Worm (Caenorhabditis elegans): ENCODE results near the gene C01G10.15.
"Not testable (repeated sequence)": the region's sequence is repeated elsewhere in the genome, so short reads cannot be mapped to it uniquely, and the experiment has no call there.

The C01G10.15 gene

DNA sequence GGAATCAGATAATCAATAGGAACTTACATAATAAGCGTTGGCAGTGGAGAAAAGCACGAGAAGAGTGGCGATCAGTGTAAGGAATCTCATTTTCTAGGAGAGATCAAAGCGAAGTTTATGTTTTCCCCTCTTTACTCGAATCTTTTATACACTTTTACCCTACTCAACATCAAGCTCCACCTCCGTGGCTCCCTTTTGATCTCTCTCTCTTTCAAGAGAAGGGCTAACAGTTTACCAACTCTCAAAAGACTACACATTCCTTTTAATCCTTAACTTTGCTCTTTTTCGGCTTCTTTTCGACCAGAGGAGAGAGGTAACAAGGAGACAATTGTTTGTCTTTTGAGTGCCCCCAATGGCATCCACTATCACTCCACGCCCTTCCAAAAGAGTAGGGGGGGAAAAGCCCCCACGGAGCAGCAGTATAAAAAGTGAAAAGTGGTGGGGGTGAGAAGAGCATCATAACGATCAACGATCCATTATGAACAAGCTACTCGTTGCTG is at the start of gene C01G10.15, which contains the start of gene C01G10.6:
C01G10.15 (minus strand) TSS at position 101 of the 500 bp plus-strand sequence.
C01G10.6 (plus strand) TSS at position 450 of the 500 bp plus-strand sequence.
- no peak for TF ChIP-seq ets-7 (tag; optimal IDR thresholded peaks at IDR 0.05)
- no peak for TF ChIP-seq ama-1 (optimal IDR thresholded peaks at IDR 0.05)
- no peak for TF ChIP-seq ceh-36 (tag; optimal IDR thresholded peaks at IDR 0.05)
- no peak for TF ChIP-seq ceh-13 (GFP tag; optimal IDR thresholded peaks at IDR 0.05)
- no peak for TF ChIP-seq sea-1 (GFP tag; conservative IDR thresholded peaks at IDR 0.05)
- no peak for TF ChIP-seq tbx-37 (GFP tag; conservative IDR thresholded peaks at IDR 0.05)
- TF ChIP-seq hnd-1 (tag; optimal IDR thresholded peaks at IDR 0.05): no peak

DNA sequence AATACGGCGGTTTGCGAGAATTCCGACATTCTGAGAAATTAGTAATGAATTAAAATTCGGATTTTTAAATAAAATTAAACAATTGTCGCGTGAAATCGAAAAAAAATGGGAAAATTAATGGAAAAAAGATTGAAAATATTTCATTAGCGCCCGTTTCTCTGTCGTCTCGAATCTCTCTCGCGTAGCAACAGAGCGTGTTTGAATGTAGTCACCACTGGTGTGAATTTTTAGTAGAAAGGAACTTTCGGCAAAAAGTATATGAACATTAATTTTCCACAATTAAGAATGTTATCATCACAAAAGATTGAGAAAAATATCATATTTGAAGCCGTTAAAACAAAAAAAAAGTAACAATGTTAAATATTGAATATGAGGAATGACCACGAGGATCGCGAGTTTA is 49.7 kb upstream of the C01G10.15 start, which contains the start of gene aipl-1:
aipl-1 (minus strand) TSS at position 30 of the 400 bp plus-strand sequence.
- TF ChIP-seq tbx-37 (GFP tag; conservative IDR thresholded peaks at IDR 0.05) (peak; percentile 42; the same call in 1 of the 2 replicates), ceh-13 (GFP tag; optimal IDR thresholded peaks at IDR 0.05) (no peak)

DNA sequence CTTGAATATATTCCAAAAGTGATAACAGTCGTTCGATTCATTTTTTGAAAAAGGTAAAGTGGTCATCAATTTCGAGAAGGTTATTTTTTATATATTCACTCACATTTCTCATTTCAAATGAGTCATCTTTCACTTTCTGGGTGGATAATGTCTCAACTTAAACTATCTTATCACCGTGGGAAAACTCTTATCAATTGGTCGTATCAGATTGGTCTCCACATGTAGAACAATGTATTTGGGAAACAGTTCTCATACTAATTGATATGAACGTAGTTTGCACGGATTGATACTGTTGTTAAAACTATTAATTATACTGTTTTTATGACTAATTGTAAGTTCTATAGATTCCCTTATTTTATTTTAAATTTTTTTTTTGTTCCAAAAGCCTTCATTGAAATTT is 46.7 kb upstream of the C01G10.15 start:
- TF ChIP-seq hmbx-1 (tag; optimal IDR thresholded peaks at IDR 0.05): no peak
- TF ChIP-seq F13C5.2 (tag; optimal IDR thresholded peaks at IDR 0.05): no peak
- TF ChIP-seq scrt-1 (GFP tag; IDR thresholded peaks at IDR 0.05): no peak
- TF ChIP-seq tra-4 (tag; optimal IDR thresholded peaks at IDR 0.05): no peak
- no peak for TF ChIP-seq aly-1 (tag; optimal IDR thresholded peaks at IDR 0.05)
- TF ChIP-seq ets-7 (tag; optimal IDR thresholded peaks at IDR 0.05): no peak
- TF ChIP-seq tbx-37 (GFP tag; conservative IDR thresholded peaks at IDR 0.05): no peak
- no peak for TF ChIP-seq hmg-4 (GFP tag; optimal IDR thresholded peaks at IDR 0.05)
- TF ChIP-seq tbx-11 (GFP tag; IDR thresholded peaks at IDR 0.05): no peak
- no peak for TF ChIP-seq ceh-36 (tag; optimal IDR thresholded peaks at IDR 0.05)
- TF ChIP-seq pes-1 (GFP tag; IDR thresholded peaks at IDR 0.05): no peak
- TF ChIP-seq ceh-13 (GFP tag; optimal IDR thresholded peaks at IDR 0.05): no peak
- TF ChIP-seq sea-1 (GFP tag; conservative IDR thresholded peaks at IDR 0.05): no peak
- TF ChIP-seq B0310.2 (tag; optimal IDR thresholded peaks at IDR 0.05): no peak
- no peak for TF ChIP-seq hnd-1 (tag; optimal IDR thresholded peaks at IDR 0.05)

DNA sequence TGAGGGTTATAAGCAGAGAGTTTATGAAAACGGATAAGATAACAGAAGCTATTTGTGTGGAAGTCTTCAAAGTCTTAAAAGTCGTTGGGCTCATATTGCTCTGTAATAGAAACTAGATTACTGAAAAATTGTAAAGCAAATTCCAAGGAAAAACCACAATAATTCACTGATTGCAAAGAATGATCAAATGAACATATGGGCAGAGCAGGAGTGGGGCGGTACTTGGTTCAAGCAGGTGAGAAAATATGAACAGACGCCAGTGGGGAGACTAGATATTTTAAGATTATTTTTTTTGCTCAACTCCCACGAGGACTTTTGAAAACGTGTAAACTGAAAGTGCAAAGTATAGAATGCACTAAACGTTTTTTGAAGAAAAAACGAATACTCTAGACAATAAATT is 45.3 kb upstream of the C01G10.15 start, which contains the start of gene str-171:
str-171 (minus strand) TSS at position 101 of the 400 bp plus-strand sequence.
- TF ChIP-seq ceh-36 (tag; optimal IDR thresholded peaks at IDR 0.05): no peak
- TF ChIP-seq ceh-13 (GFP tag; optimal IDR thresholded peaks at IDR 0.05): no peak
- no peak for TF ChIP-seq hnd-1 (tag; optimal IDR thresholded peaks at IDR 0.05)
- no peak for TF ChIP-seq pes-1 (GFP tag; IDR thresholded peaks at IDR 0.05)
- TF ChIP-seq ama-1 (optimal IDR thresholded peaks at IDR 0.05): no peak
- TF ChIP-seq sea-1 (GFP tag; conservative IDR thresholded peaks at IDR 0.05): no peak
- TF ChIP-seq hmbx-1 (tag; optimal IDR thresholded peaks at IDR 0.05): no peak
- TF ChIP-seq ets-7 (tag; optimal IDR thresholded peaks at IDR 0.05): no peak
- TF ChIP-seq scrt-1 (GFP tag; IDR thresholded peaks at IDR 0.05): no peak
- TF ChIP-seq flt-1 (GFP tag; IDR thresholded peaks at IDR 0.05): no peak
- no peak for TF ChIP-seq F13C5.2 (tag; optimal IDR thresholded peaks at IDR 0.05)
- TF ChIP-seq tra-4 (tag; optimal IDR thresholded peaks at IDR 0.05): no peak
- no peak for TF ChIP-seq aly-1 (tag; optimal IDR thresholded peaks at IDR 0.05)
- no peak for TF ChIP-seq hmg-4 (GFP tag; optimal IDR thresholded peaks at IDR 0.05)
- TF ChIP-seq tbx-37 (GFP tag; conservative IDR thresholded peaks at IDR 0.05): no peak
- TF ChIP-seq B0310.2 (tag; optimal IDR thresholded peaks at IDR 0.05): no peak
- TF ChIP-seq tbx-11 (GFP tag; IDR thresholded peaks at IDR 0.05): no peak

DNA sequence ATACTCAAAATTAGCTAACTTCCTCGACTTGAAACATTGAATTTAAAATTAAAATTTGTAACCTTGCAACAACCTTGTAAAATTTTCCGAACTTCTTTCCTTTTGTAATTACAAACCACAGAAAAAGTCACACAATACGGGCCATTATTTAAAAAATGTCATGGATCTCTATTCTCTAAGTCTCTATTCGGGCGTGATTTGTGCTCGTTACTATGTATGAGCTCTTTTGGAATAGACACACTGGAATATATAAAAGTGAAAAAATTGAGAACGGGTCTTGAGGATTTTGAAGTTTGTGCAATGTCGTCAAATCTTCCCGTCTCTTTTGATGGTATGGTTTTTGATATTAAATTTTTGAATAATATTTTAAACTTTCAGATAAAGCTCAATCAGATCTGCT is 40.8 kb upstream of the C01G10.15 start, which contains the start of gene srr-7:
srr-7 (plus strand) TSS at position 301 of the 400 bp plus-strand sequence.
- no peak for TF ChIP-seq ama-1 (optimal IDR thresholded peaks at IDR 0.05)
- no peak for TF ChIP-seq ets-7 (tag; optimal IDR thresholded peaks at IDR 0.05)
- TF ChIP-seq flt-1 (GFP tag; IDR thresholded peaks at IDR 0.05): no peak
- TF ChIP-seq scrt-1 (GFP tag; IDR thresholded peaks at IDR 0.05): no peak
- TF ChIP-seq ceh-36 (tag; optimal IDR thresholded peaks at IDR 0.05): no peak

DNA sequence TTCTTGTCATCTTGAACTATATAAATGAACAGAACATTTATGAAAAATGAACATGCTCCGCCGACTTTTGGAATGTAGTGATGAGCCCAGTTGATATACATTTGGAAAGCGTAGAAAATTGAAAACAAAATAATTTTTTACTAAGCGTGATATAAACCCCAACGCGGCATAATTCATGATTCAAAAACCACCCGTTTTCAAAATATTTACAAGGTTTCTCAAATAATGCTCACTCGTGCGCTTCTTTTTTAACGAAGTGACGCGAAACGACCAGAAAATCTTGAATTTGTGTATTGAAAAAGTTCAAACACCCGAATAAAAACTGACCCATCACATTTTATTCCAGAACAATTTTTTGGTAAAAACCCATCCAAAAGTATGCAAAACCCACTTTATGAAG is 40.3 kb upstream of the C01G10.15 start, which contains the start of gene srj-27:
srj-27 (minus strand) TSS at position 101 of the 400 bp plus-strand sequence.
- no peak for TF ChIP-seq B0310.2 (tag; optimal IDR thresholded peaks at IDR 0.05)
- no peak for TF ChIP-seq tbx-11 (GFP tag; IDR thresholded peaks at IDR 0.05)
- TF ChIP-seq tbx-37 (GFP tag; conservative IDR thresholded peaks at IDR 0.05): no peak
- TF ChIP-seq hmbx-1 (tag; optimal IDR thresholded peaks at IDR 0.05): no peak
- TF ChIP-seq pes-1 (GFP tag; IDR thresholded peaks at IDR 0.05): no peak
- TF ChIP-seq scrt-1 (GFP tag; IDR thresholded peaks at IDR 0.05): no peak
- no peak for TF ChIP-seq hnd-1 (tag; optimal IDR thresholded peaks at IDR 0.05)
- TF ChIP-seq flt-1 (GFP tag; IDR thresholded peaks at IDR 0.05): no peak

DNA sequence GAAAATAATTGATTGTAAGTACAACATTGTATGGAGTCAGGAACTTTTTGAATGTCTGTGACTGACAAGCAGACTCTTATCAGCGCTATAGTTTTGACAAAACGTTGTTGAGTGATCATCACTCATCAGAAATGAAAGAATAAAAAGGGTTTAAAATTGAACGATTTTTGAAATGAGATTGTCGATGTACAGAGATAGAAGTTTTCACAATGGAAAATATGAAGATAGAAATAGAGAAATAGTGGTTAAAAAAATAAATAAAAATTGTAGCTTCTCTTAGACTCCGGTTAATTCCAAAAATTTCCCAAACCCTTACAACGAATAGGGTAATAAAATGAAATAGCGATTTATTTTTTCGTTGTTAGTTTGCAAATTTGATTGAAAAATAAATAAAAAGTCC is 38.1 kb upstream of the C01G10.15 start, which contains the start of gene ugt-30:
ugt-30 (minus strand) TSS at position 101 of the 400 bp plus-strand sequence.
- not testable (repeated sequence) for TF ChIP-seq scrt-1 (GFP tag; IDR thresholded peaks at IDR 0.05); aly-1 (tag; optimal IDR thresholded peaks at IDR 0.05); hmbx-1 (tag; optimal IDR thresholded peaks at IDR 0.05)

DNA sequence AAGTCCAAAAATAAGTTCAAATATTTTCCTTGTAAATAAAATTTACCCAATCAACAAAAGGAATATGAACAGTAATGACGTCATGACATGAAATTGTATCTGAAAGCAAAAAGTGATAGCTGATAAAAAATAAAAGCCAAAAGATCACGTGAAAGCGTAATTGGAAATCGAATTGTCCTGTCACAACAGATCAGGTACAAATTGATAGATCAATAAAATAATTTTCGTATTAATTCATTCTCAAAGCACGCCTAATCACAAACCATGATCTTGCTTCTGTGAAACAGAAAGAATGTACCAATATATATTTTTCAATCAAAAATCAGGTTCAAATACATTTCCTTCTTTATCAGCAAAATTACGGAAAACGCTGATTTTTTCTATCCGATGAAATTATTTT is 32.4 kb upstream of the C01G10.15 start, which contains the start of gene flor-1:
flor-1 (minus strand) TSS at position 101 of the 400 bp plus-strand sequence.
- no peak for TF ChIP-seq F13C5.2 (tag; optimal IDR thresholded peaks at IDR 0.05)
- TF ChIP-seq hmg-4 (GFP tag; optimal IDR thresholded peaks at IDR 0.05): no peak
- TF ChIP-seq hmbx-1 (tag; optimal IDR thresholded peaks at IDR 0.05): no peak
- no peak for TF ChIP-seq hnd-1 (tag; optimal IDR thresholded peaks at IDR 0.05)

Measured in whole organism, early embryonic.